Worm (Caenorhabditis elegans): ENCODE results near the gene golg-2.

- TF ChIP-seq dve-1 (tag; optimal IDR thresholded peaks at IDR 0.05) (no peak), ceh-22 (tag; optimal IDR thresholded peaks at IDR 0.05) (no peak), fax-1 (tag; optimal IDR thresholded peaks at IDR 0.05) (no peak), ceh-18 (tag; optimal IDR thresholded peaks at IDR 0.05) (no peak), dmd-4 (tag; optimal IDR thresholded peaks at IDR 0.05; ENCODE audit: borderline replicate concordance) (no peak), nhr-232 (tag; optimal IDR thresholded peaks at IDR 0.05) (no peak), hlh-15 (tag; optimal IDR thresholded peaks at IDR 0.05) (no peak)
Observed at ce11 chrII:5033935-5034334, 6.0 kb downstream of the golg-2 start, which contains the start of gene F33G12.3.
